Fruit fly (Drosophila melanogaster) S2 (cell line): ENCODE data around the gene Gagr.

ENCODE experiments used
- CG8478 ChIP-seq: fragments of >200 bp; optimal IDR thresholded peaks from 2 replicates; lab custom pipeline; 2018
- CTCF ChIP-seq, 2 experiments: fragments of >200 bp; optimal IDR thresholded peaks; 2 replicates each; lab custom pipeline; 2018

DNA sequence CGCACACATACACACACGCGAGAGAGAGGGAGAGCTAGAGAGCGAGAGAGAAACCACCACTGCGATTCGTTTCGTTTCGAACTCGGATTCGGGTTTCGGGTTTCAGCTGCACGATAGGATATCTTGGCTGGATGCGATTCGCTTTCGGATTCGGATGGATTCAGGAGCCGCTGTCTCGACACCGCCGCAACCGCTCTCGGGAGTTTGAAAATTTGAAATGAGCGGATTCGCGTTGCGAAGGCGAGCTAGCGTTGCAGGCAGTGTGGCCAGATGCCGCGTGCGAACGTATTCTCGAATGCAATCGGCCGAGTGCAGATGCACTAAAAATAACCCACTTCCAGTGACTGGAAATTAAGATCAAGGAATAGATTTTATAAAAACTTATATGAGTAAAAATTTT is 17.2 kb downstream of the Gagr start, which contains the start of gene fax:
- TF ChIP-seq CG8478 (no peak), CTCF (optimal IDR thresholded peaks at IDR 0.05; lab: Kevin White, UChicago) (peak in 1 of 2 experiments; percentile 60)
